Fruit fly (Drosophila melanogaster): ENCODE results near the gene Diedel.
A peak's percentile ranks its signal among the peaks of the same experiment; 100 is the strongest.

Gene Diedel

DNA sequence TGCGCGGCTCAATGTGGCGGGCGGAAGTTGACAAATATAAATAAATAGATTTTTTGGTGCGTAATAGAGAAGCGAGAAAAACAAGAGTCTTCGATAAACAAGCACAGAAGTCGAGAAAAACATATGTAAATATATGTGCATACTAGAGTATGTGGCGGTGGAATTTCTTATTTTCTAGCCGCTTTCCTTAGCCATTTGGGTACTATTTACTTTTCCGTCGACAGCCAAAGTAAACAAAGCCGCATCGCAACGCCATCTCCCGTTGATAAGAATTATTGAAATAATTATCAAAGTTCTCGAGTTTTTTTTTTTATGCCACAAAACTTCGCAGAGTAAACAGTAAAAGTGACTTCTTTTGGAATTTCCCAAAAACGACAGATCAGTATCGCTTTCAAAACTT is 13.7 kb upstream of the Diedel start (continued):
- TF ChIP-seq sima (GFP tag; optimal IDR thresholded peaks at IDR 0.05) (no peak), CG6175 (GFP tag; IDR thresholded peaks at IDR 0.05) (no peak), ewg (GFP tag; optimal IDR thresholded peaks at IDR 0.05) (peak; percentile 6), CG14710 (tag; optimal IDR thresholded peaks at IDR 0.05) (no peak), HLH3B (GFP tag; IDR thresholded peaks at IDR 0.05) (no peak), Scr (GFP tag; IDR thresholded peaks at IDR 0.05; ENCODE audit: partially characterized antibody) (no peak), tll (GFP tag; optimal IDR thresholded peaks at IDR 0.05) (no peak), Blimp-1 (GFP tag; optimal IDR thresholded peaks at IDR 0.05) (peak; percentile 50), CG15269 (tag; optimal IDR thresholded peaks at IDR 0.05) (no peak), Usf (GFP tag; optimal IDR thresholded peaks at IDR 0.05) (no peak), Six4 (GFP tag; optimal IDR thresholded peaks at IDR 0.05) (no peak), Mes4 (GFP tag; optimal IDR thresholded peaks at IDR 0.05) (no peak), dimm (GFP tag; IDR thresholded peaks at IDR 0.05) (no peak), Deaf1 (tag; optimal IDR thresholded peaks at IDR 0.05) (no peak), CG31224 (GFP tag; IDR thresholded peaks at IDR 0.05) (no peak), Rfx (GFP tag; IDR thresholded peaks at IDR 0.05) (no peak; the same call in 1 of the 2 replicates), Ada2b (GFP tag; IDR thresholded peaks at IDR 0.05) (no peak), CG10431 (GFP tag; optimal IDR thresholded peaks at IDR 0.05) (peak; percentile 35), psq (GFP tag; optimal IDR thresholded peaks at IDR 0.05) (no peak), CG3407 (GFP tag; optimal IDR thresholded peaks at IDR 0.05) (peak; percentile 61), Bdp1 (GFP tag; optimal IDR thresholded peaks at IDR 0.05) (no peak), CG2712 (tag; optimal IDR thresholded peaks at IDR 0.05) (peak; percentile 1), CG14441 (GFP tag; IDR thresholded peaks at IDR 0.05) (no peak), vnd (GFP tag; IDR thresholded peaks at IDR 0.05; ENCODE audit: partially characterized antibody) (no peak), CG13424 (tag; optimal IDR thresholded peaks at IDR 0.05) (peak; percentile 6), CG13287 (GFP tag; IDR thresholded peaks at IDR 0.05; ENCODE audit: partially characterized antibody) (no peak), NfI (GFP tag; optimal IDR thresholded peaks at IDR 0.05) (no peak), CG11723 (GFP tag; optimal IDR thresholded peaks at IDR 0.05) (peak; percentile 17), CG2875 (GFP tag; optimal IDR thresholded peaks at IDR 0.05) (no peak), CG2678 (tag; optimal IDR thresholded peaks at IDR 0.05) (no peak), CG17385 (GFP tag; optimal IDR thresholded peaks at IDR 0.05) (peak; percentile 19), Lim3 (GFP tag; IDR thresholded peaks at IDR 0.05) (no peak), CG10462 (GFP tag; optimal IDR thresholded peaks at IDR 0.05) (no peak), lola (GFP tag; optimal IDR thresholded peaks at IDR 0.05) (peak in 1 of 3 experiments; percentile 2), CG1024 (GFP tag; IDR thresholded peaks at IDR 0.05) (no peak), CG30020 (tag; optimal IDR thresholded peaks at IDR 0.05) (no peak), CG11085 (GFP tag; IDR thresholded peaks at IDR 0.05) (no peak), vvl (GFP tag; IDR thresholded peaks at IDR 0.05) (peak; percentile 38; the same call in 1 of the 2 replicates), Spps (tag; optimal IDR thresholded peaks at IDR 0.05) (peak; percentile 8), CG7987 (GFP tag; optimal IDR thresholded peaks at IDR 0.05) (peak; percentile 4), az2 (GFP tag; optimal IDR thresholded peaks at IDR 0.05) (no peak), Nf-YC (tag; optimal IDR thresholded peaks at IDR 0.05) (no peak), Fer2 (tag; optimal IDR thresholded peaks at IDR 0.05) (no peak), CG7372 (GFP tag; IDR thresholded peaks at IDR 0.05) (no peak), unc-4 (GFP tag; IDR thresholded peaks at IDR 0.05; ENCODE audit: partially characterized antibody) (no peak), lmd (GFP tag; IDR thresholded peaks at IDR 0.05) (no peak), CG9609 (GFP tag; optimal IDR thresholded peaks at IDR 0.05) (no peak), Ets65A (GFP tag) (no peak), YL-1 (GFP tag; optimal IDR thresholded peaks at IDR 0.05) (no peak), Atf-2 (GFP tag; optimal IDR thresholded peaks at IDR 0.05) (no peak), CG8359 (GFP tag; optimal IDR thresholded peaks at IDR 0.05; ENCODE audit: borderline replicate concordance) (peak; percentile 37)
